Worm (Caenorhabditis elegans) whole organism, L4/young adult: ENCODE data around the gene F59E12.17.

ENCODE experiments used
- W03F9.2 ChIP-seq: fragments of 150-350 bp; optimal IDR thresholded peaks from 2 replicates; lab custom pipeline; 2014; ENCODE audit warnings: missing biosample characterization, missing genetic modification characterization
- dao-5 ChIP-seq: sonication (generic microtip); optimal IDR thresholded peaks from 2 replicates; lab custom pipeline; 2016; ENCODE audit warnings: missing genotype, missing genetic modification characterization, moderate library complexity, missing compliant biosample characterization
- him-1 ChIP-seq: sonication (generic microtip); optimal IDR thresholded peaks from 2 replicates; lab custom pipeline; 2016; ENCODE audit warnings: missing genotype, missing genetic modification reagents, missing genetic modification characterization, missing compliant biosample characterization

DNA sequence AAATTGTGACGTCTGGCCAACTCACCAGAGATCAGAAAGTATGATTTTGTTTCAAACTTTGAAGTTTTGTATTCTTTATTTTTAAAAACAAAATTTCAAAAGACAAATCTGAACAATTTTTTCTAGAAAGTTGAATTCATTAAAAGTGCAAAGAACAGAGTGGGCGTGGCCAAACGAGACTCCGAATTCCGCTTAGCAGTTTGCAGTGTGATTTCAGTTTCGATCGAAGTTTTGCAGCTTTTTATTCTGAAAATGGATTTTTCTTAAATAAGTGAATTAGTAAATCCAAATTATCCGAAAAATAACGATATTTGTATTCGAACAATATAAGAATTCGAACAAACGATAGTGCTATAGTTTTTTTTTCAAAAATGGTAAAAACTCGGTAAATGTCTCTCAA is 15.8 kb downstream of the F59E12.17 start:
- TF ChIP-seq him-1 (tag; lab: Kevin White, UChicago) = no peak
- TF ChIP-seq W03F9.2 (tag; lab: Kevin White, UChicago) = no peak
- TF ChIP-seq dao-5 (tag; lab: Kevin White, UChicago) = no peak
